Fruit fly (Drosophila melanogaster): ENCODE results near the gene CG15005.
A peak's percentile ranks its signal among the peaks of the same experiment; 100 is the strongest.

Gene CG15005

dm6 chr3L:4204239-4204638 is at the start of gene CG15005:
Gene CG15005, minus strand, starts transcription at chr3L:4204339.
- TF ChIP-seq Antp (GFP tag; optimal IDR thresholded peaks at IDR 0.05), result no peak

dm6 chr3L:4253611-4254300 is 49.6 kb upstream of the CG15005 start:
- TF ChIP-seq pzg (GFP tag; optimal IDR thresholded peaks at IDR 0.05), result peak; percentile 22
- TF ChIP-seq Trl (optimal IDR thresholded peaks at IDR 0.05), result peak in 1 of 2 experiments; percentile 13
- no peak for TF ChIP-seq Trl (GFP tag; optimal IDR thresholded peaks at IDR 0.05)
- TF ChIP-seq chm (GFP tag; IDR thresholded peaks at IDR 0.05), result peak; percentile 13; the same call in 1 of the 2 replicates
- peak; percentile 20 for TF ChIP-seq Med (GFP tag)
- TF ChIP-seq lmd (GFP tag; IDR thresholded peaks at IDR 0.05), result 0 out of 2 replicates have a peak, but pooled peaks have one; percentile 12
- TF ChIP-seq sob (GFP tag; IDR thresholded peaks at IDR 0.05), result no peak
- TF ChIP-seq CG10959 (GFP tag; IDR thresholded peaks at IDR 0.05), result 0 out of 2 replicates have a peak, but pooled peaks have one; percentile 31
- TF ChIP-seq CG11696 (GFP tag; IDR thresholded peaks at IDR 0.05), result no peak
- 0 out of 3 replicates have a peak, but pooled peaks have one; percentile 12 for TF ChIP-seq so (GFP tag; IDR thresholded peaks at IDR 0.05)
- no peak; the same call in 2 of the 3 replicates for TF ChIP-seq Opbp (GFP tag; IDR thresholded peaks at IDR 0.05; ENCODE audit: partially characterized antibody)
- 0 out of 3 replicates have a peak, but pooled peaks have one; percentile 20 for TF ChIP-seq CG14860 (GFP tag; IDR thresholded peaks at IDR 0.05; ENCODE audit: partially characterized antibody)
- TF ChIP-seq sens (GFP tag), result peak; percentile 48
- no peak for TF ChIP-seq pan (optimal IDR thresholded peaks at IDR 0.05)
- TF ChIP-seq pan (GFP tag; optimal IDR thresholded peaks at IDR 0.05 in 1 of 2, IDR thresholded peaks at IDR 0.05 in 1 of 2), result peak in 1 of 2 experiments; percentile 25
- 0 out of 3 replicates have a peak, but pooled peaks have one; percentile 58 for TF ChIP-seq mld (GFP tag; IDR thresholded peaks at IDR 0.05; ENCODE audit: partially characterized antibody)
- TF ChIP-seq ci (GFP tag; IDR thresholded peaks at IDR 0.05), result no peak
- no peak for TF ChIP-seq CG8388 (GFP tag; optimal IDR thresholded peaks at IDR 0.05)
- TF ChIP-seq bbx (GFP tag; IDR thresholded peaks at IDR 0.05; ENCODE audit: partially characterized antibody), result 0 out of 2 replicates have a peak, but pooled peaks have one; percentile 14
- 0 out of 2 replicates have a peak, but pooled peaks have one; percentile 18 for TF ChIP-seq sna (GFP tag; IDR thresholded peaks at IDR 0.05; ENCODE audit: partially characterized antibody)
- peak; percentile 86; the same call in 1 of the 4 replicates for TF ChIP-seq chinmo (GFP tag; IDR thresholded peaks at IDR 0.05; ENCODE audit: partially characterized antibody)
- TF ChIP-seq ttk (GFP tag; IDR thresholded peaks at IDR 0.05), result 0 out of 2 replicates have a peak, but pooled peaks have one; percentile 17
- TF ChIP-seq bigmax (GFP tag; optimal IDR thresholded peaks at IDR 0.05), result peak; percentile 91
- no peak for TF ChIP-seq Atf6 (GFP tag; IDR thresholded peaks at IDR 0.05)
- peak; percentile 78 for TF ChIP-seq MESR4 (GFP tag; optimal IDR thresholded peaks at IDR 0.05)
- peak; percentile 30 for TF ChIP-seq YL-1 (GFP tag; optimal IDR thresholded peaks at IDR 0.05)
- peak; percentile 26 for TF ChIP-seq MBD-R2 (GFP tag; IDR thresholded peaks at IDR 0.05)
- peak; percentile 91 for TF ChIP-seq cg (GFP tag; optimal IDR thresholded peaks at IDR 0.05)
- peak; percentile 6 for TF ChIP-seq CG12104 (GFP tag; optimal IDR thresholded peaks at IDR 0.05)
- no peak for TF ChIP-seq ERR (GFP tag; optimal IDR thresholded peaks at IDR 0.05)
- TF ChIP-seq CG5180 (GFP tag; optimal IDR thresholded peaks at IDR 0.05), result peak; percentile 4
- TF ChIP-seq CG32767 (GFP tag; IDR thresholded peaks at IDR 0.05), result peak; percentile 57; the same call in 1 of the 2 replicates
- peak in 1 of 2 experiments; percentile 54 for TF ChIP-seq Hr78 (GFP tag; optimal IDR thresholded peaks at IDR 0.05)
- peak; percentile 46 for TF ChIP-seq CG4617 (GFP tag; optimal IDR thresholded peaks at IDR 0.05; ENCODE audit: borderline replicate concordance)
- TF ChIP-seq CG8478 (optimal IDR thresholded peaks at IDR 0.05), result peak; percentile 10
